Worm (Caenorhabditis elegans) whole organism, midembryonic: ENCODE results near the gene B0524.6.

Experiments used
- T22C8.4 ChIP-seq: fragments of 200-800 bp; sonication (Bioruptor generic); IDR thresholded peaks from 2 replicates; pipeline ENCODE4 v1.3.6; 2022; ENCODE audit warnings: missing genetic modification characterization, missing compliant biosample characterization
- cog-1 ChIP-seq: sonication (generic microtip); optimal IDR thresholded peaks from 2 replicates; lab custom pipeline; 2016; ENCODE audit warnings: missing genetic modification characterization, missing compliant biosample characterization
- flt-1 ChIP-seq: fragments of 200-800 bp; sonication (Bioruptor generic); IDR thresholded peaks from 2 replicates; pipeline ENCODE4 v1.3.6; 2022; ENCODE audit warnings: missing genetic modification characterization, missing compliant biosample characterization
- klf-2 ChIP-seq: fragments of 200-800 bp; sonication (Bioruptor generic); conservative IDR thresholded peaks from 2 replicates; pipeline ENCODE4 v1.3.6; 2022; ENCODE audit warnings: missing genetic modification reagents, missing genetic modification characterization, missing compliant biosample characterization
- med-1 ChIP-seq: sonication (generic microtip); optimal IDR thresholded peaks from 2 replicates; lab custom pipeline; 2017; ENCODE audit warnings: missing genetic modification characterization, mild to moderate bottlenecking, missing compliant biosample characterization, antibody characterized with exemption, missing genetic modification reagents; ENCODE audit not compliant: insufficient read depth
- ref-1 ChIP-seq: fragments of 200-800 bp; sonication (Bioruptor generic); conservative IDR thresholded peaks from 2 replicates; pipeline ENCODE4 v1.3.6; 2022; ENCODE audit warnings: missing genetic modification reagents, missing genetic modification characterization, missing compliant biosample characterization
- tab-1 ChIP-seq: fragments of 200-800 bp; sonication (Bioruptor generic); IDR thresholded peaks from 2 replicates; pipeline ENCODE4 v1.3.6; 2022; ENCODE audit warnings: missing genetic modification characterization, missing compliant biosample characterization
- ztf-23 ChIP-seq: fragments of 200-800 bp; sonication (Bioruptor generic); IDR thresholded peaks from 2 replicates; pipeline ENCODE4 v1.3.6; 2022; ENCODE audit warnings: missing genetic modification reagents, missing genetic modification characterization, missing compliant biosample characterization
- ztf-29 ChIP-seq: fragments of 200-800 bp; sonication (Bioruptor generic); IDR thresholded peaks from 2 replicates; pipeline ENCODE4 v1.3.6; 2022; ENCODE audit warnings: missing genetic modification reagents, missing genetic modification characterization, missing compliant biosample characterization

Gene B0524.6

ce11 chrIII:1932018-1932417 is 26.6 kb upstream of the B0524.6 start:
- TF ChIP-seq T22C8.4 (GFP tag; lab: Robert Waterston, UW), result no peak
- TF ChIP-seq flt-1, result no peak
- TF ChIP-seq ztf-29 (GFP tag; lab: Robert Waterston, UW), result no peak
- TF ChIP-seq ztf-23 (GFP tag; lab: Robert Waterston, UW), result no peak
- no peak for TF ChIP-seq klf-2 (GFP tag; lab: Robert Waterston, UW)
- TF ChIP-seq tab-1 (GFP tag; lab: Robert Waterston, UW), result no peak; the same call in 1 of the 2 replicates
- TF ChIP-seq cog-1 (tag; lab: Kevin White, UChicago), result no peak
- no peak for TF ChIP-seq med-1 (GFP tag; lab: Kevin White, UChicago)
- TF ChIP-seq ref-1 (GFP tag; lab: Robert Waterston, UW), result no peak

- TF ChIP-seq ref-1 (GFP tag; lab: Robert Waterston, UW) (no peak), med-1 (GFP tag; lab: Kevin White, UChicago) (no peak), klf-2 (GFP tag; lab: Robert Waterston, UW) (no peak), tab-1 (GFP tag; lab: Robert Waterston, UW) (no peak), ztf-29 (GFP tag; lab: Robert Waterston, UW) (no peak), T22C8.4 (GFP tag; lab: Robert Waterston, UW) (no peak), flt-1 (no peak), cog-1 (tag; lab: Kevin White, UChicago) (no peak), ztf-23 (GFP tag; lab: Robert Waterston, UW) (no peak)
These were observed 26.1 kb upstream of the B0524.6 start for ce11 chrIII:1931509-1931908.

- TF ChIP-seq ztf-29 (GFP tag; lab: Robert Waterston, UW) (no peak), T22C8.4 (GFP tag; lab: Robert Waterston, UW) (no peak), klf-2 (GFP tag; lab: Robert Waterston, UW) (no peak)
These were observed 25.4 kb upstream of the B0524.6 start for ce11 chrIII:1930714-1931273.

ce11 chrIII:1928741-1929499 is 23.5 kb upstream of the B0524.6 start:
- TF ChIP-seq klf-2 (GFP tag; lab: Robert Waterston, UW) (no peak), cog-1 (tag; lab: Kevin White, UChicago) (no peak), flt-1 (no peak), T22C8.4 (GFP tag; lab: Robert Waterston, UW) (no peak), ref-1 (GFP tag; lab: Robert Waterston, UW) (no peak)

ce11 chrIII:1927230-1927629 is 21.8 kb upstream of the B0524.6 start:
- no peak for TF ChIP-seq flt-1
- no peak for TF ChIP-seq ztf-29 (GFP tag; lab: Robert Waterston, UW)
- TF ChIP-seq cog-1 (tag; lab: Kevin White, UChicago), result no peak

ce11 chrIII:1926456-1926855 is 21.0 kb upstream of the B0524.6 start:
- TF ChIP-seq cog-1 (tag; lab: Kevin White, UChicago) (peak; percentile 5), med-1 (GFP tag; lab: Kevin White, UChicago) (no peak), klf-2 (GFP tag; lab: Robert Waterston, UW) (no peak), ztf-29 (GFP tag; lab: Robert Waterston, UW) (no peak), tab-1 (GFP tag; lab: Robert Waterston, UW) (no peak), ztf-23 (GFP tag; lab: Robert Waterston, UW) (no peak), flt-1 (peak; percentile 64; the same call in 1 of the 2 replicates)

- TF ChIP-seq ref-1 (GFP tag; lab: Robert Waterston, UW), result no peak
- TF ChIP-seq med-1 (GFP tag; lab: Kevin White, UChicago), result no peak
- TF ChIP-seq ztf-29 (GFP tag; lab: Robert Waterston, UW), result no peak
- TF ChIP-seq T22C8.4 (GFP tag; lab: Robert Waterston, UW), result no peak
- no peak for TF ChIP-seq tab-1 (GFP tag; lab: Robert Waterston, UW)
- no peak for TF ChIP-seq flt-1
These were observed 20.3 kb upstream of the B0524.6 start for ce11 chrIII:1925786-1926185.

- TF ChIP-seq flt-1, result peak; percentile 75
- no peak for TF ChIP-seq ref-1 (GFP tag; lab: Robert Waterston, UW)
- peak; percentile 87 for TF ChIP-seq ztf-29 (GFP tag; lab: Robert Waterston, UW)
- TF ChIP-seq ztf-23 (GFP tag; lab: Robert Waterston, UW), result 0 out of 2 replicates have a peak, but pooled peaks have one; percentile 45
- no peak for TF ChIP-seq T22C8.4 (GFP tag; lab: Robert Waterston, UW)
- peak; percentile 99 for TF ChIP-seq cog-1 (tag; lab: Kevin White, UChicago)
- TF ChIP-seq tab-1 (GFP tag; lab: Robert Waterston, UW), result peak; percentile 14; the same call in 1 of the 2 replicates
These were observed 19.7 kb upstream of the B0524.6 start for ce11 chrIII:1925048-1925537.

- TF ChIP-seq T22C8.4 (GFP tag; lab: Robert Waterston, UW), result no peak
- peak; percentile 48; the same call in 1 of the 2 replicates for TF ChIP-seq ztf-29 (GFP tag; lab: Robert Waterston, UW)
- TF ChIP-seq cog-1 (tag; lab: Kevin White, UChicago), result peak; percentile 97
- peak; percentile 61; the same call in 1 of the 2 replicates for TF ChIP-seq tab-1 (GFP tag; lab: Robert Waterston, UW)
- TF ChIP-seq flt-1, result peak; percentile 79
- TF ChIP-seq med-1 (GFP tag; lab: Kevin White, UChicago), result no peak
- 0 out of 2 replicates have a peak, but pooled peaks have one; percentile 7 for TF ChIP-seq ztf-23 (GFP tag; lab: Robert Waterston, UW)
- TF ChIP-seq klf-2 (GFP tag; lab: Robert Waterston, UW), result no peak
- no peak for TF ChIP-seq ref-1 (GFP tag; lab: Robert Waterston, UW)
These were observed 18.2 kb upstream of the B0524.6 start for ce11 chrIII:1923419-1924318.
